Fruit fly (Drosophila melanogaster) whole organism, pupa: ENCODE measurements around the gene CG18404.

Source experiments
- CG10348 ChIP-seq: fragments of 200-800 bp; sonication (Bioruptor generic); IDR thresholded peaks from 2 replicates; pipeline ENCODE4 v1.3.6; 2022; ENCODE audit warnings: missing biosample characterization, missing genetic modification characterization
- CG12605 ChIP-seq: fragments of 200-800 bp; sonication (Bioruptor generic); IDR thresholded peaks from 2 replicates; pipeline ENCODE4 v1.3.6; 2022; ENCODE audit warnings: missing biosample characterization, missing genetic modification characterization
- CG13204 ChIP-seq: fragments of 200-800 bp; sonication (Bioruptor generic); optimal IDR thresholded peaks from 2 replicates; lab custom pipeline; 2018; ENCODE audit warnings: missing biosample characterization, mild to moderate bottlenecking, missing genetic modification characterization, moderate library complexity
- CG14655 ChIP-seq: fragments of 200-800 bp; sonication (Bioruptor generic); optimal IDR thresholded peaks from 3 replicates; lab custom pipeline; 2017; ENCODE audit warnings: mild to moderate bottlenecking, missing biosample characterization, missing genetic modification reagents, missing genetic modification characterization
- CG15710 ChIP-seq: fragments of 200-800 bp; sonication (Bioruptor generic); optimal IDR thresholded peaks from 2 replicates; lab custom pipeline; 2018; ENCODE audit warnings: missing biosample characterization, mild to moderate bottlenecking, missing genetic modification characterization, moderate library complexity
- CG17806 ChIP-seq: fragments of 200-800 bp; sonication (Bioruptor generic); optimal IDR thresholded peaks from 2 replicates; lab custom pipeline; 2018; ENCODE audit warnings: missing biosample characterization, mild to moderate bottlenecking, missing genetic modification characterization, moderate library complexity
- CG32121 ChIP-seq: fragments of 200-800 bp; sonication (Bioruptor generic); IDR thresholded peaks from 2 replicates; pipeline ENCODE4 v1.3.6; 2022; ENCODE audit warnings: missing biosample characterization, missing genetic modification characterization
- CG34367 ChIP-seq: fragments of 200-800 bp; sonication (Bioruptor generic); optimal IDR thresholded peaks from 2 replicates; lab custom pipeline; 2018; ENCODE audit warnings: missing biosample characterization, mild to moderate bottlenecking, missing genetic modification characterization
- CG4496 ChIP-seq: fragments of 200-800 bp; sonication (Bioruptor generic); IDR thresholded peaks from 3 replicates; pipeline ENCODE4 v1.3.6; 2022; ENCODE audit warnings: missing biosample characterization, missing genetic modification characterization
- CG8159 ChIP-seq: fragments of 200-800 bp; sonication (Bioruptor generic); optimal IDR thresholded peaks from 3 replicates; lab custom pipeline; 2018; ENCODE audit warnings: missing biosample characterization, mild to moderate bottlenecking, missing genetic modification characterization, moderate library complexity
- CG8301 ChIP-seq: fragments of 200-800 bp; sonication (Bioruptor generic); optimal IDR thresholded peaks from 2 replicates; lab custom pipeline; 2018; ENCODE audit warnings: missing biosample characterization, mild to moderate bottlenecking, missing genetic modification characterization
- CG9948 ChIP-seq: fragments of 200-800 bp; sonication (Bioruptor generic); optimal IDR thresholded peaks from 2 replicates; lab custom pipeline; 2018; ENCODE audit warnings: missing biosample characterization, mild to moderate bottlenecking, missing genetic modification characterization, moderate library complexity
- D1 ChIP-seq: fragments of 200-800 bp; sonication (Bioruptor generic); optimal IDR thresholded peaks from 2 replicates; lab custom pipeline; 2018; ENCODE audit warnings: missing biosample characterization, mild to moderate bottlenecking, missing genetic modification characterization, moderate library complexity
- EcR ChIP-seq: fragments of 200-800 bp; sonication (Bioruptor generic); optimal IDR thresholded peaks from 3 replicates; lab custom pipeline; 2019; ENCODE audit warnings: missing biosample characterization, missing genetic modification characterization, mild to moderate bottlenecking, moderate library complexity, missing genetic modification reagents
- Ets98B ChIP-seq: fragments of 200-800 bp; sonication (Bioruptor generic); IDR thresholded peaks from 2 replicates; pipeline ENCODE4 v1.3.6; 2022; ENCODE audit warnings: missing biosample characterization, missing genetic modification characterization
- Pif1A ChIP-seq: fragments of 200-800 bp; sonication (Bioruptor generic); optimal IDR thresholded peaks from 3 replicates; lab custom pipeline; 2016; ENCODE audit warnings: missing biosample characterization, missing genetic modification characterization
- Pif1B ChIP-seq: fragments of 200-800 bp; sonication (Bioruptor generic); optimal IDR thresholded peaks from 3 replicates; lab custom pipeline; 2016; ENCODE audit warnings: missing biosample characterization, missing genetic modification characterization
- Snoo ChIP-seq: fragments of 200-800 bp; sonication (Bioruptor generic); optimal IDR thresholded peaks from 3 replicates; lab custom pipeline; 2017; ENCODE audit warnings: missing biosample characterization, mild to moderate bottlenecking, missing genetic modification characterization, inconsistent platforms
- fd96Ca ChIP-seq: fragments of 200-800 bp; sonication (Bioruptor generic); IDR thresholded peaks from 3 replicates; pipeline ENCODE4 v1.3.6; 2022; ENCODE audit warnings: missing biosample characterization, missing genetic modification characterization
- gl ChIP-seq: fragments of 200-800 bp; sonication (Bioruptor generic); optimal IDR thresholded peaks from 2 replicates; lab custom pipeline; 2018; ENCODE audit warnings: missing biosample characterization, mild to moderate bottlenecking, missing genetic modification characterization
- rn ChIP-seq: fragments of 200-800 bp; sonication (Bioruptor generic); IDR thresholded peaks from 2 replicates; pipeline ENCODE4 v1.3.6; 2022; ENCODE audit warnings: missing biosample characterization, missing genetic modification characterization

CG18404 gene

dm6 chr3R:30263708-30264107 is 10.7 kb downstream of the CG18404 start:
- TF ChIP-seq D1 (tag; lab: Kevin White, UChicago): no peak
- TF ChIP-seq CG8301: peak; percentile 31
- no peak for TF ChIP-seq CG10348
- TF ChIP-seq Pif1A (GFP tag; lab: Kevin White, UChicago): peak; percentile 74
- peak; percentile 55; the same call in 1 of the 3 replicates for TF ChIP-seq fd96Ca (GFP tag; lab: Robert Waterston, UW)
- peak; percentile 66; the same call in 2 of the 3 replicates for TF ChIP-seq CG4496 (GFP tag; lab: Robert Waterston, UW)
- TF ChIP-seq Ets98B (GFP tag; lab: Robert Waterston, UW): peak; percentile 14; the same call in 1 of the 2 replicates
- TF ChIP-seq CG34367 (tag; lab: Kevin White, UChicago): peak; percentile 52
- TF ChIP-seq CG14655 (GFP tag; lab: Kevin White, UChicago): peak; percentile 45
- no peak for TF ChIP-seq CG12605 (GFP tag; lab: Robert Waterston, UW)
- TF ChIP-seq CG15710: peak; percentile 67
- TF ChIP-seq Snoo (tag; lab: Kevin White, UChicago): peak; percentile 56
- TF ChIP-seq CG13204 (GFP tag; lab: Kevin White, UChicago): peak; percentile 8
- TF ChIP-seq Pif1B (GFP tag; lab: Kevin White, UChicago): peak; percentile 70
- TF ChIP-seq rn (GFP tag; lab: Robert Waterston, UW): 0 out of 2 replicates have a peak, but pooled peaks have one; percentile 31
- peak; percentile 58 for TF ChIP-seq CG8159 (tag; lab: Kevin White, UChicago)
- peak; percentile 56 for TF ChIP-seq CG17806
- peak; percentile 64 for TF ChIP-seq CG9948 (tag; lab: Kevin White, UChicago)
- TF ChIP-seq CG32121: peak; percentile 34; the same call in 1 of the 2 replicates
- TF ChIP-seq gl: no peak
- TF ChIP-seq EcR (GFP tag; lab: Kevin White, UChicago): no peak

- TF ChIP-seq CG12605 (GFP tag; lab: Robert Waterston, UW) (peak; percentile 25; the same call in 1 of the 2 replicates), CG17806 (peak; percentile 74), rn (GFP tag; lab: Robert Waterston, UW) (0 out of 2 replicates have a peak, but pooled peaks have one; percentile 15), CG4496 (GFP tag; lab: Robert Waterston, UW) (peak; percentile 68; the same call in 2 of the 3 replicates), D1 (tag; lab: Kevin White, UChicago) (no peak), CG34367 (tag; lab: Kevin White, UChicago) (peak; percentile 67), Ets98B (GFP tag; lab: Robert Waterston, UW) (no peak; the same call in 1 of the 2 replicates), CG8159 (tag; lab: Kevin White, UChicago) (peak; percentile 51), CG9948 (tag; lab: Kevin White, UChicago) (peak; percentile 73), Pif1B (GFP tag; lab: Kevin White, UChicago) (no peak), CG32121 (no peak), Pif1A (GFP tag; lab: Kevin White, UChicago) (no peak), CG15710 (peak; percentile 41), Snoo (tag; lab: Kevin White, UChicago) (no peak), EcR (GFP tag; lab: Kevin White, UChicago) (peak; percentile 65), gl (no peak), CG10348 (no peak), fd96Ca (GFP tag; lab: Robert Waterston, UW) (peak; percentile 20; the same call in 1 of the 3 replicates), CG13204 (GFP tag; lab: Kevin White, UChicago) (peak; percentile 58)
These were observed 11.8 kb downstream of the CG18404 start for dm6 chr3R:30264671-30265282.

DNA sequence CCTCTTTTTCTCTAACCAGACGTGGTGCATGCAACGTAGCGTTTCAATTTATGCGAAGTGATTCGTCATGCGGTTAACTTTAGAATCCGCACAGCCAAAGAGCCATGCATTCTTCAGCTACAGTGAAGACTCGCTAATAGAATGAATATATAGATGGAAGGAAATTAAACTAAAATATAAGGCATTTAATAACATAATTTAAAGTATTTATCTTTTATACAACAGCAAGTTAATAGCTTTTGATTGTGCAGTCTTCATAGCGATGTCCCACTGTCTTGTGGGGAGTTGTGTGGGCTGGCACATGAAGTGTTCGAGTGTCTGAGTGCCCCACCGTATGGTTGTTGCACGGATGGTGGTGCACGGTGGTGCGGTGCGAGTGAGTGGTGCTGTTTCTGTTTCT is 12.4 kb downstream of the CG18404 start:
- TF ChIP-seq CG34367 (tag; lab: Kevin White, UChicago) (peak; percentile 98), CG9948 (tag; lab: Kevin White, UChicago) (peak; percentile 96), Snoo (tag; lab: Kevin White, UChicago) (peak; percentile 65), CG17806 (peak; percentile 97), Pif1B (GFP tag; lab: Kevin White, UChicago) (peak; percentile 90), CG14655 (GFP tag; lab: Kevin White, UChicago) (peak; percentile 94), gl (peak; percentile 94), CG8301 (peak; percentile 92), CG15710 (peak; percentile 99), CG8159 (tag; lab: Kevin White, UChicago) (peak; percentile 94), D1 (tag; lab: Kevin White, UChicago) (peak; percentile 91), EcR (GFP tag; lab: Kevin White, UChicago) (peak; percentile 39), CG32121 (peak; percentile 95), CG12605 (GFP tag; lab: Robert Waterston, UW) (peak; percentile 97), fd96Ca (GFP tag; lab: Robert Waterston, UW) (peak; percentile 96), Ets98B (GFP tag; lab: Robert Waterston, UW) (peak; percentile 97), CG13204 (GFP tag; lab: Kevin White, UChicago) (peak; percentile 96), CG4496 (GFP tag; lab: Robert Waterston, UW) (peak; percentile 99), CG10348 (peak; percentile 85), Pif1A (GFP tag; lab: Kevin White, UChicago) (peak; percentile 93), rn (GFP tag; lab: Robert Waterston, UW) (peak; percentile 94)

DNA sequence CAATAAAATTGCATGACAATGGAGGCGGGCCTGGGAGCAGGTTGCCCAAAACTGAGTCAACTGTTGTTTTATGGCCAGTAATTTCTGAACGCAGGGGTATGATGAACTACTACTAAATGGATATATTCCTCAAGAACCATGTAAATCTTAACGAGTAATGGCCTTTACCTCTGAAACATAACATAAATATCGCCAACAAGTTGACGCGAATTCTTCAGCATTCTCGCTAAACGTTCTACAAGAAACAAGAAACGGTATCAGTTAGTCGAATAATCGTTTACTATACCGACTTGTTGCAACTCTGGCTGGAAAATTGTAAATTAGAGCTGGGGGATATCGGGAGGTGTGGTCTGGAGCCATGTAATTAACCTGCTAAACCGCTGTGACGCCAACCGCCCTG is 15.8 kb downstream of the CG18404 start:
- TF ChIP-seq Ets98B (GFP tag; lab: Robert Waterston, UW): no peak
- TF ChIP-seq CG8159 (tag; lab: Kevin White, UChicago): peak; percentile 22
- TF ChIP-seq CG34367 (tag; lab: Kevin White, UChicago): no peak
- no peak for TF ChIP-seq CG8301
- peak; percentile 40 for TF ChIP-seq Pif1A (GFP tag; lab: Kevin White, UChicago)
- no peak for TF ChIP-seq D1 (tag; lab: Kevin White, UChicago)
- TF ChIP-seq CG4496 (GFP tag; lab: Robert Waterston, UW): no peak
- TF ChIP-seq Snoo (tag; lab: Kevin White, UChicago): peak; percentile 9
- no peak for TF ChIP-seq EcR (GFP tag; lab: Kevin White, UChicago)
- TF ChIP-seq CG9948 (tag; lab: Kevin White, UChicago): peak; percentile 19
- TF ChIP-seq CG13204 (GFP tag; lab: Kevin White, UChicago): no peak
- TF ChIP-seq CG32121: no peak
- TF ChIP-seq CG14655 (GFP tag; lab: Kevin White, UChicago): peak; percentile 18
- no peak for TF ChIP-seq gl
- TF ChIP-seq fd96Ca (GFP tag; lab: Robert Waterston, UW): no peak
- TF ChIP-seq CG10348: no peak
- peak; percentile 16 for TF ChIP-seq Pif1B (GFP tag; lab: Kevin White, UChicago)
- TF ChIP-seq CG12605 (GFP tag; lab: Robert Waterston, UW): no peak
- no peak for TF ChIP-seq CG15710
- TF ChIP-seq CG17806: peak; percentile 5
- TF ChIP-seq rn (GFP tag; lab: Robert Waterston, UW): no peak
